Fruit fly (Drosophila melanogaster) S2 (cell line): Measurements from ENCODE around the gene Snx1.

Source experiments
- CG8478 ChIP-seq: fragments of >200 bp; optimal IDR thresholded peaks from 2 replicates; lab custom pipeline; 2018
- CTCF ChIP-seq, 2 experiments: fragments of >200 bp; optimal IDR thresholded peaks; 2 replicates each; lab custom pipeline; 2018

DNA sequence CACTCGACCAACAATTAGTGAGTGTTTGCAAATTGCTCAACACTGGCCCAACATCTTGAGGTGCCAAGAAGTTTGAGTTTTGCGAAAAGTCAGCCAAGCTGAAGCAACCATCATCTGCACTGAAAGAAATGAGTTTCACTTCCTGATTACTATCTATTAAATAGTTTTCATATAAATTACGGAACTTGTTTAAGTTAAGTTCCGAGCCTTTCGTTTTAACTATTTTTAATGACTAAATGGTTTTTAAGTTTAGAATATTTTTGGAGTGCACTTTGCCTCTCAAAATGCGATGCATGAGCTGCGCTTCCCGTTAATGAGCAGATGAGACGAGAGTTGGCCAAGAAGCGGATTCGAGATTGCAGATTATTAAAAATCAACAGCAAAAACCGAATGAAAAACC, 7.8 kb upstream of the Snx1 start:
- TF ChIP-seq CTCF (optimal IDR thresholded peaks at IDR 0.05; lab: Kevin White, UChicago) (no peak), CG8478 (lab: Kevin White, UChicago) (no peak)
